Worm (Caenorhabditis elegans) whole organism, early embryonic: ENCODE data around the gene F39D8.3.

Experiments used
- B0310.2 ChIP-seq: sonication (generic microtip); optimal IDR thresholded peaks from 2 replicates; lab custom pipeline; 2016; ENCODE audit warnings: mild to moderate bottlenecking, missing genetic modification characterization, missing compliant biosample characterization
- F13C5.2 ChIP-seq: sonication (generic microtip); optimal IDR thresholded peaks from 2 replicates; lab custom pipeline; 2017; ENCODE audit warnings: mild to moderate bottlenecking, missing genetic modification characterization, inconsistent platforms, missing compliant biosample characterization
- aly-1 ChIP-seq: sonication (generic microtip); optimal IDR thresholded peaks from 2 replicates; lab custom pipeline; 2016; ENCODE audit warnings: missing genetic modification characterization, missing compliant biosample characterization
- ama-1 ChIP-seq: fragments of 150-350 bp; optimal IDR thresholded peaks from 2 replicates; lab custom pipeline; 2014
- ceh-13 ChIP-seq: fragments of 200-800 bp; sonication (Bioruptor generic); optimal IDR thresholded peaks from 2 replicates; lab custom pipeline; 2018; ENCODE audit warnings: mild to moderate bottlenecking, missing genetic modification characterization, missing compliant biosample characterization
- ceh-36 ChIP-seq: sonication (generic microtip); optimal IDR thresholded peaks from 2 replicates; lab custom pipeline; 2016; ENCODE audit warnings: missing genetic modification characterization, inconsistent platforms, missing compliant biosample characterization
- ets-7 ChIP-seq: sonication (generic microtip); optimal IDR thresholded peaks from 2 replicates; lab custom pipeline; 2016; ENCODE audit warnings: missing genotype, missing genetic modification characterization, missing compliant biosample characterization
- flt-1 ChIP-seq: fragments of 200-800 bp; sonication (Bioruptor generic); IDR thresholded peaks from 2 replicates; pipeline ENCODE4 v1.3.6; 2022; ENCODE audit warnings: missing genetic modification characterization, missing compliant biosample characterization
- hmbx-1 ChIP-seq: sonication (generic microtip); optimal IDR thresholded peaks from 2 replicates; lab custom pipeline; 2016; ENCODE audit warnings: mild to moderate bottlenecking, missing genetic modification characterization, missing compliant biosample characterization
- hmg-4 ChIP-seq: fragments of 200-800 bp; sonication (Bioruptor generic); optimal IDR thresholded peaks from 2 replicates; lab custom pipeline; 2018; ENCODE audit warnings: mild to moderate bottlenecking, missing genetic modification characterization, missing compliant biosample characterization
- hnd-1 ChIP-seq: sonication (generic microtip); optimal IDR thresholded peaks from 2 replicates; lab custom pipeline; 2016; ENCODE audit warnings: missing genetic modification characterization, missing compliant biosample characterization
- pes-1 ChIP-seq: fragments of 200-800 bp; sonication (Bioruptor generic); IDR thresholded peaks from 2 replicates; pipeline ENCODE4 v1.3.6; 2022; ENCODE audit warnings: missing genetic modification reagents, missing genetic modification characterization, missing compliant biosample characterization
- scrt-1 ChIP-seq: fragments of 200-800 bp; sonication (Bioruptor generic); IDR thresholded peaks from 2 replicates; pipeline ENCODE4 v1.3.6; 2022; ENCODE audit warnings: missing genetic modification characterization, missing compliant biosample characterization
- sea-1 ChIP-seq: fragments of 200-800 bp; sonication (Bioruptor generic); conservative IDR thresholded peaks from 2 replicates; pipeline ENCODE4 v1.3.6; 2022; ENCODE audit warnings: missing genetic modification characterization, missing compliant biosample characterization
- tbx-11 ChIP-seq: fragments of 200-800 bp; sonication (Bioruptor generic); IDR thresholded peaks from 2 replicates; pipeline ENCODE4 v1.3.6; 2022; ENCODE audit warnings: missing genetic modification characterization, missing compliant biosample characterization
- tbx-37 ChIP-seq: fragments of 200-800 bp; sonication (Bioruptor generic); conservative IDR thresholded peaks from 2 replicates; pipeline ENCODE4 v1.3.6; 2022; ENCODE audit warnings: missing genetic modification reagents, missing genetic modification characterization, missing compliant biosample characterization
- tra-4 ChIP-seq: sonication (generic microtip); optimal IDR thresholded peaks from 2 replicates; lab custom pipeline; 2017; ENCODE audit warnings: missing genetic modification characterization, missing compliant biosample characterization

Gene F39D8.3

ce11 chrX:15420671-15421070 is at the start of gene F39D8.3:
Gene F39D8.3, plus strand, starts transcription at chrX:15420971.
- no peak for TF ChIP-seq F13C5.2 (tag; lab: Kevin White, UChicago)
- TF ChIP-seq B0310.2 (tag; lab: Kevin White, UChicago), result no peak
- no peak for TF ChIP-seq hnd-1 (tag; lab: Kevin White, UChicago)
- no peak for TF ChIP-seq ceh-13 (GFP tag; lab: Kevin White, UChicago)
- no peak for TF ChIP-seq ceh-36
- no peak for TF ChIP-seq sea-1 (GFP tag; lab: Robert Waterston, UW)
- no peak for TF ChIP-seq tra-4 (tag; lab: Kevin White, UChicago)
- TF ChIP-seq scrt-1 (GFP tag; lab: Robert Waterston, UW), result no peak
- TF ChIP-seq flt-1 (GFP tag; lab: Robert Waterston, UW), result no peak
- TF ChIP-seq tbx-37 (GFP tag; lab: Robert Waterston, UW), result no peak
- TF ChIP-seq hmg-4, result no peak
- no peak for TF ChIP-seq pes-1 (GFP tag; lab: Robert Waterston, UW)
- TF ChIP-seq ama-1 (lab: Kevin White, UChicago), result no peak
- TF ChIP-seq hmbx-1, result no peak
- no peak for TF ChIP-seq tbx-11 (GFP tag; lab: Robert Waterston, UW)
- no peak for TF ChIP-seq ets-7 (tag; lab: Kevin White, UChicago)
- TF ChIP-seq aly-1 (tag; lab: Kevin White, UChicago), result no peak

ce11 chrX:15372772-15373171 is 48.0 kb upstream of the F39D8.3 start:
- TF ChIP-seq sea-1 (GFP tag; lab: Robert Waterston, UW), result no peak
- TF ChIP-seq aly-1 (tag; lab: Kevin White, UChicago), result no peak
- no peak for TF ChIP-seq pes-1 (GFP tag; lab: Robert Waterston, UW)
- no peak for TF ChIP-seq hnd-1 (tag; lab: Kevin White, UChicago)
- no peak for TF ChIP-seq ets-7 (tag; lab: Kevin White, UChicago)
- TF ChIP-seq tbx-37 (GFP tag; lab: Robert Waterston, UW), result no peak
- TF ChIP-seq ceh-13 (GFP tag; lab: Kevin White, UChicago), result no peak
- no peak for TF ChIP-seq hmg-4
- no peak for TF ChIP-seq ceh-36
- TF ChIP-seq hmbx-1, result no peak
- no peak for TF ChIP-seq ama-1 (lab: Kevin White, UChicago)
- TF ChIP-seq tra-4 (tag; lab: Kevin White, UChicago), result no peak
- TF ChIP-seq flt-1 (GFP tag; lab: Robert Waterston, UW), result no peak
- no peak for TF ChIP-seq B0310.2 (tag; lab: Kevin White, UChicago)
- TF ChIP-seq F13C5.2 (tag; lab: Kevin White, UChicago), result no peak
- TF ChIP-seq tbx-11 (GFP tag; lab: Robert Waterston, UW), result no peak
- no peak for TF ChIP-seq scrt-1 (GFP tag; lab: Robert Waterston, UW)

- no peak for TF ChIP-seq tbx-37 (GFP tag; lab: Robert Waterston, UW)
- no peak for TF ChIP-seq F13C5.2 (tag; lab: Kevin White, UChicago)
- peak; percentile 17 for TF ChIP-seq hmg-4
Observed at ce11 chrX:15373415-15374048, 47.2 kb upstream of the F39D8.3 start.

- TF ChIP-seq ceh-13 (GFP tag; lab: Kevin White, UChicago) (no peak), hnd-1 (tag; lab: Kevin White, UChicago) (no peak), B0310.2 (tag; lab: Kevin White, UChicago) (no peak), ama-1 (lab: Kevin White, UChicago) (no peak)
Observed at ce11 chrX:15374668-15375208, 46.0 kb upstream of the F39D8.3 start.

- TF ChIP-seq sea-1 (GFP tag; lab: Robert Waterston, UW), result no peak
- no peak for TF ChIP-seq tbx-11 (GFP tag; lab: Robert Waterston, UW)
- no peak for TF ChIP-seq hmg-4
- TF ChIP-seq ceh-13 (GFP tag; lab: Kevin White, UChicago), result no peak
- no peak for TF ChIP-seq flt-1 (GFP tag; lab: Robert Waterston, UW)
- no peak for TF ChIP-seq hnd-1 (tag; lab: Kevin White, UChicago)
- no peak for TF ChIP-seq ama-1 (lab: Kevin White, UChicago)
- TF ChIP-seq ceh-36, result no peak
- no peak for TF ChIP-seq tbx-37 (GFP tag; lab: Robert Waterston, UW)
Observed at ce11 chrX:15375299-15375698, 45.5 kb upstream of the F39D8.3 start.

ce11 chrX:15376580-15376979 is 44.2 kb upstream of the F39D8.3 start:
- TF ChIP-seq ets-7 (tag; lab: Kevin White, UChicago) (no peak), hnd-1 (tag; lab: Kevin White, UChicago) (no peak), pes-1 (GFP tag; lab: Robert Waterston, UW) (no peak)

ce11 chrX:15377724-15378123 is 43.0 kb upstream of the F39D8.3 start, which contains the start of gene svh-5:
Gene svh-5, minus strand, starts transcription at chrX:15377824.
- TF ChIP-seq ama-1 (lab: Kevin White, UChicago), result no peak
- no peak for TF ChIP-seq tra-4 (tag; lab: Kevin White, UChicago)
- no peak for TF ChIP-seq aly-1 (tag; lab: Kevin White, UChicago)
- TF ChIP-seq ets-7 (tag; lab: Kevin White, UChicago), result no peak
- TF ChIP-seq B0310.2 (tag; lab: Kevin White, UChicago), result no peak
- TF ChIP-seq hmg-4, result no peak
- TF ChIP-seq F13C5.2 (tag; lab: Kevin White, UChicago), result no peak

ce11 chrX:15379882-15380281 is 40.9 kb upstream of the F39D8.3 start:
- TF ChIP-seq hmg-4 (no peak), hnd-1 (tag; lab: Kevin White, UChicago) (no peak), tbx-11 (GFP tag; lab: Robert Waterston, UW) (no peak), tra-4 (tag; lab: Kevin White, UChicago) (no peak), F13C5.2 (tag; lab: Kevin White, UChicago) (no peak), tbx-37 (GFP tag; lab: Robert Waterston, UW) (no peak), ets-7 (tag; lab: Kevin White, UChicago) (no peak)
